Fruit fly (Drosophila melanogaster) whole organism, wandering third instar larva: ENCODE data around the gene lgs.
A peak's percentile ranks its signal among the peaks of the same experiment; 100 is the strongest.

Experiments
- Abd-B ChIP-seq: fragments of >200 bp; optimal IDR thresholded peaks from 2 replicates; lab custom pipeline; 2017; ENCODE audit warnings: missing biosample characterization, missing genetic modification characterization
- CG32264 ChIP-seq: fragments of 200-800 bp; sonication (Bioruptor generic); optimal IDR thresholded peaks from 2 replicates; lab custom pipeline; 2016; ENCODE audit warnings: missing biosample characterization, missing genetic modification characterization
- CrebA ChIP-seq: fragments of 200-800 bp; sonication (Bioruptor generic); optimal IDR thresholded peaks from 2 replicates; lab custom pipeline; 2016; ENCODE audit warnings: missing biosample characterization, mild to moderate bottlenecking, missing genetic modification characterization, borderline replicate concordance
- Dfd ChIP-seq: fragments of >200 bp; optimal IDR thresholded peaks from 2 replicates; lab custom pipeline; 2017; ENCODE audit warnings: missing biosample characterization, missing genetic modification characterization
- Dif ChIP-seq: fragments of 200-275, 200-300 bp; sonication (Bioruptor generic); optimal IDR thresholded peaks from 2 replicates; lab custom pipeline; 2018; ENCODE audit warnings: missing biosample characterization, missing genetic modification characterization; ENCODE audit not compliant: partially characterized antibody
- GATAd ChIP-seq: sonication (Bioruptor generic); optimal IDR thresholded peaks from 2 replicates; lab custom pipeline; 2016; ENCODE audit warnings: missing biosample characterization, missing genetic modification characterization
- Hnf4 ChIP-seq: fragments of 200-800 bp; sonication (Bioruptor generic); optimal IDR thresholded peaks from 2 replicates; lab custom pipeline; 2016; ENCODE audit warnings: missing biosample characterization, mild to moderate bottlenecking, missing genetic modification characterization
- Hr78 ChIP-seq: fragments of >200 bp; optimal IDR thresholded peaks from 2 replicates; lab custom pipeline; 2017; ENCODE audit warnings: missing biosample characterization, missing genetic modification characterization
- Hr83 ChIP-seq: fragments of 200-300 bp; sonication (Bioruptor generic); optimal IDR thresholded peaks from 2 replicates; lab custom pipeline; 2016; ENCODE audit warnings: missing biosample characterization, mild to moderate bottlenecking, missing genetic modification characterization, moderate library complexity; ENCODE audit not compliant: poor library complexity, severe bottlenecking
- Jra ChIP-seq: sonication (Bioruptor generic); optimal IDR thresholded peaks from 2 replicates; lab custom pipeline; 2016; ENCODE audit warnings: missing biosample characterization, missing genetic modification characterization
- Mio ChIP-seq: sonication (Bioruptor generic); optimal IDR thresholded peaks from 2 replicates; lab custom pipeline; 2016; ENCODE audit warnings: missing biosample characterization, missing genetic modification characterization
- Myc ChIP-seq: fragments of >200 bp; optimal IDR thresholded peaks from 2 replicates; lab custom pipeline; 2017
- N ChIP-seq: fragments of >200 bp; optimal IDR thresholded peaks from 2 replicates; lab custom pipeline; 2018; ENCODE audit warnings: missing biosample characterization, missing external identifiers, missing genetic modification characterization
- OdsH ChIP-seq: fragments of 200-800 bp; sonication (Bioruptor generic); optimal IDR thresholded peaks from 2 replicates; lab custom pipeline; 2016; ENCODE audit warnings: missing biosample characterization, mild to moderate bottlenecking, missing genetic modification characterization
- Vsx2 ChIP-seq: fragments of 200-300, 225-300 bp; sonication (Bioruptor generic); optimal IDR thresholded peaks from 2 replicates; lab custom pipeline; 2018; ENCODE audit warnings: missing biosample characterization, missing genetic modification characterization; ENCODE audit not compliant: partially characterized antibody
- br ChIP-seq: fragments of 200-800 bp; sonication (Bioruptor generic); optimal IDR thresholded peaks from 2 replicates; lab custom pipeline; 2016; ENCODE audit warnings: missing biosample characterization, missing genetic modification characterization
- brk ChIP-seq: fragments of 200-800 bp; sonication (Bioruptor generic); optimal IDR thresholded peaks from 2 replicates; lab custom pipeline; 2016; ENCODE audit warnings: missing biosample characterization, mild to moderate bottlenecking, missing genetic modification characterization
- dl ChIP-seq, 2 experiments: fragments of 175-275, 200-275 bp in 1 of 2; fragments of 200-275 bp in 1 of 2; sonication (Bioruptor generic); optimal IDR thresholded peaks; lab custom pipeline; 2018; ENCODE audit warnings: mild to moderate bottlenecking in 2 of 2, missing biosample characterization in 2 of 2, missing genetic modification characterization in 2 of 2, moderate library complexity in 2 of 2; ENCODE audit not compliant: partially characterized antibody in 2 of 2, insufficient read depth in 1 of 2
- dsf ChIP-seq: sonication (Bioruptor generic); optimal IDR thresholded peaks from 2 replicates; lab custom pipeline; 2016; ENCODE audit warnings: missing biosample characterization, missing genetic modification characterization, borderline replicate concordance
- ey ChIP-seq: fragments of 200-800 bp; sonication (Bioruptor generic); optimal IDR thresholded peaks from 2 replicates; lab custom pipeline; 2016; ENCODE audit warnings: missing biosample characterization, missing genetic modification characterization
- foxo ChIP-seq, 2 experiments: fragments of 200-800 bp; sonication (Bioruptor generic); optimal IDR thresholded peaks; 2 replicates in 1 of 2; 3 replicates in 1 of 2; lab custom pipeline; 2016 to 2017; ENCODE audit warnings: missing biosample characterization in 2 of 2, missing genetic modification characterization in 2 of 2
- fru ChIP-seq: fragments of 200-800 bp; sonication (Bioruptor generic); optimal IDR thresholded peaks from 3 replicates; lab custom pipeline; 2016; ENCODE audit warnings: missing biosample characterization, mild to moderate bottlenecking, missing genetic modification characterization
- h ChIP-seq: fragments of 200-800 bp; sonication (Bioruptor generic); optimal IDR thresholded peaks from 3 replicates; lab custom pipeline; 2016; ENCODE audit warnings: missing biosample characterization, mild to moderate bottlenecking, missing genetic modification characterization
- jim ChIP-seq: fragments of 175-275, 200-325 bp; sonication (Bioruptor generic); optimal IDR thresholded peaks from 2 replicates; lab custom pipeline; 2016; ENCODE audit warnings: missing biosample characterization, mild to moderate bottlenecking, missing genetic modification characterization
- pan ChIP-seq: fragments of >200 bp; optimal IDR thresholded peaks from 2 replicates; lab custom pipeline; 2017
- psq ChIP-seq: fragments of 200-800 bp; sonication (Bioruptor generic); optimal IDR thresholded peaks from 3 replicates; lab custom pipeline; 2017; ENCODE audit warnings: missing biosample characterization, mild to moderate bottlenecking, missing genetic modification characterization, moderate library complexity
- rgr ChIP-seq: fragments of 200-800 bp; sonication (Bioruptor generic); optimal IDR thresholded peaks from 3 replicates; lab custom pipeline; 2016; ENCODE audit warnings: missing biosample characterization, mild to moderate bottlenecking, missing genetic modification characterization
- sage ChIP-seq: fragments of 200-800 bp; sonication (Bioruptor generic); optimal IDR thresholded peaks from 2 replicates; lab custom pipeline; 2016; ENCODE audit warnings: missing biosample characterization, mild to moderate bottlenecking, missing genetic modification characterization
- sv ChIP-seq: fragments of 200-800 bp; sonication (Bioruptor generic); optimal IDR thresholded peaks from 3 replicates; lab custom pipeline; 2016; ENCODE audit warnings: missing biosample characterization, missing genetic modification characterization
- tai ChIP-seq: sonication (Bioruptor generic); optimal IDR thresholded peaks from 2 replicates; lab custom pipeline; 2016; ENCODE audit warnings: missing biosample characterization, missing genetic modification characterization
- woc ChIP-seq: sonication (Bioruptor generic); optimal IDR thresholded peaks from 2 replicates; lab custom pipeline; 2016; ENCODE audit warnings: missing biosample characterization, mild to moderate bottlenecking, missing genetic modification characterization

The lgs gene

DNA sequence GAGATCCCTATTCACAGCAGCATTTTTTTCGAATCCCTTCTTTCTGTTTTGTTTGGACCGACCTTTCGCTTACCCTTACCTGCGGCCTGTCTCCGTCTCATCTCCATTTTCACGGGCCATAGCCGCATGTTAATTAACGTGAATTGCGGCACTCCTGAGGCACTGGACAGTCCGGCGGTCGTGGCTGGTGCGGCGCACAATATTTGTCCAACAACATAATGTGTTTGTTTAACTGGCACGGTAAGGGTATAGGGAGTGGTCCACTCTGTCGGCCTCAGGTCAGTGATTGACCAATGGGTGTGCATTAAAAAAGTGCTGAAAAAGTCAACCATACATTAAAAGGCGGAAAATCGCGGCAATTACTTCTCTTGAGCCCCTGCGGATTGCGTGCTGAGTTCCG lies 37.4 kb downstream of the lgs start:
- no peak for TF ChIP-seq Abd-B (GFP tag; lab: Kevin White, UChicago)
- TF ChIP-seq Dif (GFP tag; lab: Kevin White, UChicago): no peak
- no peak for TF ChIP-seq Myc (lab: Kevin White, UChicago)
- no peak for TF ChIP-seq Hr78 (GFP tag; lab: Kevin White, UChicago)
- TF ChIP-seq CG32264 (GFP tag; lab: Kevin White, UChicago): no peak
- TF ChIP-seq foxo (GFP tag; optimal IDR thresholded peaks at IDR 0.05; lab: Kevin White, UChicago): no peak
- TF ChIP-seq N (GFP tag; lab: Kevin White, UChicago): no peak
- no peak for TF ChIP-seq Dfd (GFP tag; lab: Kevin White, UChicago)
- TF ChIP-seq psq: no peak
- TF ChIP-seq fru (GFP tag; lab: Kevin White, UChicago): no peak
- no peak for TF ChIP-seq sage (GFP tag; lab: Kevin White, UChicago)
- TF ChIP-seq ey (GFP tag; lab: Kevin White, UChicago): no peak
- TF ChIP-seq woc: no peak
- TF ChIP-seq, all 38 proteins: peak for 0

dm6 chr4:405225-405624 lies 38.5 kb downstream of the lgs start:
- TF ChIP-seq pan (lab: Kevin White, UChicago) (no peak), CG32264 (GFP tag; lab: Kevin White, UChicago) (no peak), rgr (GFP tag; lab: Kevin White, UChicago) (no peak), Dfd (GFP tag; lab: Kevin White, UChicago) (no peak), dl (GFP tag; optimal IDR thresholded peaks at IDR 0.05; lab: Kevin White, UChicago; ENCODE audit: insufficient read depth in 1 of 2, partially characterized antibody in 2 of 2) (no peak), Vsx2 (no peak), jim (no peak), N (GFP tag; lab: Kevin White, UChicago) (no peak), Dif (GFP tag; lab: Kevin White, UChicago) (no peak), CrebA (GFP tag; lab: Kevin White, UChicago) (no peak), Hnf4 (GFP tag; lab: Kevin White, UChicago) (no peak)

dm6 chr4:404325-404724 lies 39.4 kb downstream of the lgs start:
- TF ChIP-seq Jra (GFP tag; lab: Kevin White, UChicago): no peak
- no peak for TF ChIP-seq CrebA (GFP tag; lab: Kevin White, UChicago)
- no peak for TF ChIP-seq Abd-B (GFP tag; lab: Kevin White, UChicago)
- peak; percentile 13 for TF ChIP-seq OdsH (GFP tag; lab: Kevin White, UChicago)
- TF ChIP-seq dsf (GFP tag; lab: Kevin White, UChicago): no peak
- TF ChIP-seq sage (GFP tag; lab: Kevin White, UChicago): no peak
- TF ChIP-seq brk (GFP tag; lab: Kevin White, UChicago): peak; percentile 6
- no peak for TF ChIP-seq woc
- TF ChIP-seq Hnf4 (GFP tag; lab: Kevin White, UChicago): no peak
- TF ChIP-seq jim: no peak
- no peak for TF ChIP-seq Hr83
- TF ChIP-seq Dif (GFP tag; lab: Kevin White, UChicago): no peak
- peak; percentile 0 for TF ChIP-seq h (GFP tag; lab: Kevin White, UChicago)
- TF ChIP-seq ey (GFP tag; lab: Kevin White, UChicago): no peak
- no peak for TF ChIP-seq sv (GFP tag; lab: Kevin White, UChicago)
- no peak for TF ChIP-seq br
- no peak for TF ChIP-seq rgr (GFP tag; lab: Kevin White, UChicago)
- TF ChIP-seq fru (GFP tag; lab: Kevin White, UChicago): peak; percentile 54
- TF ChIP-seq tai: no peak
- TF ChIP-seq GATAd: no peak
- no peak for TF ChIP-seq foxo (GFP tag; optimal IDR thresholded peaks at IDR 0.05; lab: Kevin White, UChicago)
- TF ChIP-seq N (GFP tag; lab: Kevin White, UChicago): no peak
- no peak for TF ChIP-seq Mio (GFP tag; lab: Kevin White, UChicago)

dm6 chr4:402928-403575 lies 40.7 kb downstream of the lgs start:
- TF ChIP-seq jim (no peak), Dfd (GFP tag; lab: Kevin White, UChicago) (peak; percentile 92), h (GFP tag; lab: Kevin White, UChicago) (no peak)
